Fruit fly (Drosophila melanogaster) whole organism, wandering third instar larva: ENCODE measurements around the gene CG10089.

Experiments used
- CrebA ChIP-seq: fragments of 200-800 bp; sonication (Bioruptor generic); optimal IDR thresholded peaks from 2 replicates; lab custom pipeline; 2016; ENCODE audit warnings: missing biosample characterization, mild to moderate bottlenecking, missing genetic modification characterization, borderline replicate concordance
- lola ChIP-seq: fragments of >200 bp; optimal IDR thresholded peaks from 2 replicates; lab custom pipeline; 2017; ENCODE audit warnings: missing biosample characterization, missing genetic modification characterization
- sage ChIP-seq: fragments of 200-800 bp; sonication (Bioruptor generic); optimal IDR thresholded peaks from 2 replicates; lab custom pipeline; 2016; ENCODE audit warnings: missing biosample characterization, mild to moderate bottlenecking, missing genetic modification characterization

DNA sequence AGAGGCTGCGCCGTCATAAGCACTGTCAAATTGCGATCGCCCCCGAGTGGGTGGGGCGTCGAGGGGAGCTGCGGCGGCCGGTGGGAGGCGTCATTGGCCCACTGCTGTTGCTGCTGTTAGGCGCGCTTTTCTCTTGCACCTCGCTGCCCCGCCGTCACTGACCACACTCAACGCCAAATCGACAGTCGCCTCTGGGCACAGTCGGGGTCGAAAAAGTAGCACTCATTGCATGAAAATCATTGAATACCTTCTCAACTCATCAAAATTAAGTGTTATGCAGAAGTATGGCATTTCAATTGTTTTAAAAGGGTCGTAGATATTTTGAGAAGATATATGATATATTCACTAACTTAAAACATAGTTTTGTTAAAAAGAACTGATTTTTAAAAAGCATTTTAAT, 22.3 kb downstream of the CG10089 start:
- TF ChIP-seq sage (GFP tag; lab: Kevin White, UChicago) (no peak), lola (GFP tag; lab: Kevin White, UChicago) (no peak), CrebA (GFP tag; lab: Kevin White, UChicago) (no peak)
